Worm (Caenorhabditis elegans) whole organism, L4 larva: ENCODE data around the gene snb-5.

Experiments used
- F10B5.3 ChIP-seq: sonication (generic microtip); optimal IDR thresholded peaks from 2 replicates; lab custom pipeline; 2016; ENCODE audit warnings: mild to moderate bottlenecking, missing genetic modification characterization, missing compliant biosample characterization
- R02D3.7 ChIP-seq: fragments of 150-350 bp; sonication (generic microtip); optimal IDR thresholded peaks from 3 replicates; lab custom pipeline; 2014; ENCODE audit warnings: missing biosample characterization, missing genetic modification characterization
- Y5F2A.4 ChIP-seq: fragments of 200-800 bp; sonication (Bioruptor generic); optimal IDR thresholded peaks from 2 replicates; lab custom pipeline; 2018; ENCODE audit warnings: mild to moderate bottlenecking, missing genetic modification characterization, missing compliant biosample characterization
- ZK546.5 ChIP-seq, 2 experiments: sonication (generic microtip); optimal IDR thresholded peaks; 2 replicates each; lab custom pipeline; 2017; ENCODE audit warnings: missing biosample characterization in 2 of 2, missing genetic modification characterization in 2 of 2
- aha-1 ChIP-seq: fragments of 150-350 bp; peaks from one replicate; lab custom pipeline; 2014; ENCODE audit warnings: missing biosample characterization, missing genetic modification characterization
- aly-2 ChIP-seq: sonication (generic microtip); optimal IDR thresholded peaks from 2 replicates; lab custom pipeline; 2018; ENCODE audit warnings: missing biosample characterization, missing genetic modification characterization
- arid-1 ChIP-seq: fragments of 200-800 bp; sonication (Bioruptor generic); conservative IDR thresholded peaks from 2 replicates; pipeline ENCODE4 v1.3.6; 2022; ENCODE audit warnings: missing genetic modification reagents, missing genetic modification characterization, missing compliant biosample characterization
- ceh-82 ChIP-seq: sonication (generic microtip); optimal IDR thresholded peaks from 2 replicates; lab custom pipeline; 2017; ENCODE audit warnings: missing biosample characterization, missing genetic modification characterization
- ces-1 ChIP-seq: fragments of 150-350 bp; sonication (generic microtip); optimal IDR thresholded peaks from 4 replicates; lab custom pipeline; 2014; ENCODE audit warnings: missing biosample characterization, missing genetic modification reagents, missing genetic modification characterization
- cey-2 ChIP-seq: sonication (generic microtip); optimal IDR thresholded peaks from 3 replicates; lab custom pipeline; 2017; ENCODE audit warnings: missing genetic modification characterization, mild to moderate bottlenecking, missing compliant biosample characterization, antibody characterized with exemption, borderline replicate concordance; ENCODE audit not compliant: insufficient read depth
- daf-16 ChIP-seq, 3 experiments: sonication (generic microtip); optimal IDR thresholded peaks; 2 replicates each; lab custom pipeline; 2016 to 2017; ENCODE audit warnings: missing genetic modification characterization in 3 of 3, missing genetic modification reagents in 3 of 3, mild to moderate bottlenecking in 2 of 3, missing compliant biosample characterization in 2 of 3, missing biosample characterization in 1 of 3, moderate library complexity in 1 of 3
- dmd-6 ChIP-seq: fragments of 200-800 bp; sonication (Bioruptor generic); IDR thresholded peaks from 2 replicates; pipeline ENCODE4 v1.3.6; 2022; ENCODE audit warnings: missing genetic modification reagents, missing genetic modification characterization, missing compliant biosample characterization
- dpl-1 ChIP-seq: fragments of 150-350 bp; optimal IDR thresholded peaks from 2 replicates; lab custom pipeline; 2014; ENCODE audit warnings: missing biosample characterization, missing genetic modification reagents, missing genetic modification characterization
- dve-1 ChIP-seq: sonication (generic microtip); optimal IDR thresholded peaks from 2 replicates; lab custom pipeline; 2017; ENCODE audit warnings: antibody characterized with exemption, mild to moderate bottlenecking, missing genetic modification characterization, missing compliant biosample characterization; ENCODE audit not compliant: insufficient read depth
- egl-27 ChIP-seq: sonication (generic microtip); optimal IDR thresholded peaks from 3 replicates; lab custom pipeline; 2017; ENCODE audit warnings: missing biosample characterization, missing genetic modification reagents, missing genetic modification characterization
- fkh-10 ChIP-seq: fragments of 150-350 bp; optimal IDR thresholded peaks from 2 replicates; lab custom pipeline; 2014; ENCODE audit warnings: missing biosample characterization, missing genetic modification reagents, missing genetic modification characterization
- hlh-11 ChIP-seq: fragments of 200-800 bp; sonication (Bioruptor generic); optimal IDR thresholded peaks from 2 replicates; lab custom pipeline; 2018; ENCODE audit warnings: mild to moderate bottlenecking, missing genetic modification characterization, missing compliant biosample characterization
- hlh-30 ChIP-seq: sonication (generic microtip); optimal IDR thresholded peaks from 2 replicates; lab custom pipeline; 2017; ENCODE audit warnings: antibody characterized with exemption, mild to moderate bottlenecking, missing genetic modification characterization, missing compliant biosample characterization; ENCODE audit not compliant: insufficient read depth
- hmg-1.1 ChIP-seq: fragments of 200-800 bp; sonication (Bioruptor generic); IDR thresholded peaks from 2 replicates; pipeline ENCODE4 v1.3.6; 2022; ENCODE audit warnings: missing genetic modification reagents, missing genetic modification characterization, missing compliant biosample characterization
- lin-13 ChIP-seq: fragments of 150-350 bp; optimal IDR thresholded peaks from 2 replicates; lab custom pipeline; 2014; ENCODE audit warnings: missing biosample characterization, missing genetic modification reagents, missing genetic modification characterization
- lin-15B ChIP-seq: fragments of 150-350 bp; sonication (generic microtip); optimal IDR thresholded peaks from 3 replicates; lab custom pipeline; 2014; ENCODE audit warnings: missing biosample characterization, missing genetic modification characterization
- lin-29 ChIP-seq: fragments of 200-800 bp; sonication (Bioruptor generic); IDR thresholded peaks from 2 replicates; pipeline ENCODE4 v1.3.6; 2022; ENCODE audit warnings: missing genetic modification reagents, missing genetic modification characterization, missing compliant biosample characterization
- lsy-2 ChIP-seq, 2 experiments: fragments of 150-350 bp in 1 of 2; sonication (generic microtip) in 1 of 2; optimal IDR thresholded peaks; 2 replicates each; lab custom pipeline; 2014 to 2017; ENCODE audit warnings: missing biosample characterization in 2 of 2, missing genetic modification characterization in 2 of 2
- mdt-29 ChIP-seq: fragments of 200-800 bp; sonication (Bioruptor generic); IDR thresholded peaks from 2 replicates; pipeline ENCODE4 v1.3.6; 2022; ENCODE audit warnings: missing genetic modification reagents, missing genetic modification characterization, missing compliant biosample characterization
- mep-1 ChIP-seq: fragments of 150-350 bp; sonication (generic microtip); optimal IDR thresholded peaks from 3 replicates; lab custom pipeline; 2014; ENCODE audit warnings: missing biosample characterization, missing genetic modification characterization
- mxl-2 ChIP-seq: fragments of 200-800 bp; sonication (Bioruptor generic); conservative IDR thresholded peaks from 2 replicates; pipeline ENCODE4 v1.3.6; 2022; ENCODE audit warnings: missing genetic modification reagents, missing genetic modification characterization, missing compliant biosample characterization
- mxl-3 ChIP-seq: fragments of 200-800 bp; sonication (Bioruptor generic); optimal IDR thresholded peaks from 2 replicates; lab custom pipeline; 2018; ENCODE audit warnings: mild to moderate bottlenecking, missing genetic modification characterization, missing compliant biosample characterization
- nhr-102 ChIP-seq: sonication (generic microtip); optimal IDR thresholded peaks from 2 replicates; lab custom pipeline; 2016; ENCODE audit warnings: mild to moderate bottlenecking, missing genetic modification characterization, moderate library complexity, missing compliant biosample characterization
- nhr-11 ChIP-seq: fragments of 150-350 bp; optimal IDR thresholded peaks from 2 replicates; lab custom pipeline; 2014; ENCODE audit warnings: missing biosample characterization, missing genetic modification characterization
- nhr-237 ChIP-seq: sonication (generic microtip); optimal IDR thresholded peaks from 2 replicates; lab custom pipeline; 2017; ENCODE audit warnings: missing biosample characterization, missing genetic modification characterization
- nhr-25 ChIP-seq: sonication (generic microtip); optimal IDR thresholded peaks from 2 replicates; lab custom pipeline; 2017; ENCODE audit warnings: missing genetic modification characterization, mild to moderate bottlenecking, missing compliant biosample characterization, antibody characterized with exemption, moderate library complexity, borderline replicate concordance; ENCODE audit not compliant: insufficient read depth
- nhr-28 ChIP-seq: fragments of 150-350 bp; optimal IDR thresholded peaks from 2 replicates; lab custom pipeline; 2014; ENCODE audit warnings: missing biosample characterization, missing genetic modification characterization
- php-3 ChIP-seq: fragments of 200-800 bp; sonication (Bioruptor generic); IDR thresholded peaks from 2 replicates; pipeline ENCODE4 v1.3.6; 2022; ENCODE audit warnings: missing genetic modification reagents, missing genetic modification characterization, missing compliant biosample characterization
- pqm-1 ChIP-seq: sonication (generic microtip); optimal IDR thresholded peaks from 2 replicates; lab custom pipeline; 2017; ENCODE audit warnings: missing biosample characterization, missing genetic modification characterization
- rbr-2 ChIP-seq: sonication (generic microtip); optimal IDR thresholded peaks from 2 replicates; lab custom pipeline; 2016; ENCODE audit warnings: missing genotype, missing genetic modification characterization, missing compliant biosample characterization
- set-16 ChIP-seq: fragments of 200-800 bp; sonication (Bioruptor generic); IDR thresholded peaks from 2 replicates; pipeline ENCODE4 v1.3.6; 2022; ENCODE audit warnings: missing genetic modification reagents, missing genetic modification characterization, missing compliant biosample characterization
- snpc-1.2 ChIP-seq: fragments of 200-800 bp; sonication (Bioruptor generic); IDR thresholded peaks from 2 replicates; pipeline ENCODE4 v1.3.6; 2022; ENCODE audit warnings: missing genetic modification reagents, missing genetic modification characterization, missing compliant biosample characterization
- spr-3 ChIP-seq: fragments of 200-800 bp; sonication (Bioruptor generic); optimal IDR thresholded peaks from 2 replicates; lab custom pipeline; 2018; ENCODE audit warnings: mild to moderate bottlenecking, missing genetic modification characterization, missing compliant biosample characterization
- unc-62 ChIP-seq, 3 experiments: fragments of 150-350 bp in 1 of 3; sonication (generic microtip); optimal IDR thresholded peaks in 2 of 3; peaks in 1 of 3; 1 replicate in 1 of 3; 2 replicates in 2 of 3; lab custom pipeline; 2014 to 2017; ENCODE audit warnings: missing biosample characterization in 3 of 3, missing genetic modification characterization in 3 of 3, missing genetic modification reagents in 3 of 3, missing genotype in 1 of 3
- zfp-2 ChIP-seq: sonication (generic microtip); optimal IDR thresholded peaks from 2 replicates; lab custom pipeline; 2016; ENCODE audit warnings: mild to moderate bottlenecking, missing genetic modification characterization, missing compliant biosample characterization
- ztf-11 ChIP-seq: fragments of 150-350 bp; optimal IDR thresholded peaks from 2 replicates; lab custom pipeline; 2014; ENCODE audit warnings: missing biosample characterization, missing genetic modification characterization

snb-5 gene

ce11 chrIII:8202754-8203153 lies at the start of gene snb-5:
TSS of gene snb-5 (plus strand) at chrIII:8203054.
- TF ChIP-seq egl-27 (tag; lab: Kevin White, UChicago): no peak
- no peak for TF ChIP-seq nhr-28 (tag; lab: Kevin White, UChicago)
- no peak for TF ChIP-seq hmg-1.1 (GFP tag; lab: Robert Waterston, UW)
- no peak for TF ChIP-seq spr-3 (GFP tag; lab: Kevin White, UChicago)
- no peak for TF ChIP-seq mxl-2 (GFP tag; lab: Robert Waterston, UW)
- TF ChIP-seq R02D3.7 (tag; lab: Kevin White, UChicago): no peak
- no peak for TF ChIP-seq pqm-1 (tag; lab: Kevin White, UChicago)
- TF ChIP-seq ceh-82 (tag; lab: Kevin White, UChicago): no peak
- no peak for TF ChIP-seq arid-1 (GFP tag; lab: Robert Waterston, UW)
- TF ChIP-seq hlh-11 (tag; lab: Kevin White, UChicago): no peak

- peak; percentile 29 for TF ChIP-seq hlh-11 (tag; lab: Kevin White, UChicago)
- TF ChIP-seq nhr-28 (tag; lab: Kevin White, UChicago): no peak
- TF ChIP-seq lin-29 (GFP tag; lab: Robert Waterston, UW): no peak
- TF ChIP-seq dmd-6 (GFP tag; lab: Robert Waterston, UW): peak; percentile 11; the same call in 1 of the 2 replicates
- TF ChIP-seq php-3: peak; percentile 88; the same call in 1 of the 2 replicates
- TF ChIP-seq F10B5.3: no peak
- no peak for TF ChIP-seq nhr-25 (tag; lab: Kevin White, UChicago)
- TF ChIP-seq dve-1: peak; percentile 37
- no peak for TF ChIP-seq daf-16 (GFP tag; optimal IDR thresholded peaks at IDR 0.05; lab: Kevin White, UChicago)
- peak; percentile 51 for TF ChIP-seq daf-16 (tag; optimal IDR thresholded peaks at IDR 0.05; lab: Kevin White, UChicago)
- peak; percentile 55 for TF ChIP-seq pqm-1 (tag; lab: Kevin White, UChicago)
- peak; percentile 22 for TF ChIP-seq dpl-1
- TF ChIP-seq rbr-2 (tag; lab: Kevin White, UChicago): no peak
- TF ChIP-seq lin-15B (tag; lab: Kevin White, UChicago): no peak
- peak; percentile 25 for TF ChIP-seq hlh-30 (tag; lab: Kevin White, UChicago)
These were observed 48.4 kb upstream of the snb-5 start for ce11 chrIII:8154423-8154822.

- TF ChIP-seq ZK546.5 (tag; optimal IDR thresholded peaks at IDR 0.05; lab: Kevin White, UChicago) (no peak), set-16 (GFP tag; lab: Robert Waterston, UW) (no peak), nhr-11 (tag; lab: Kevin White, UChicago) (no peak), dpl-1 (no peak), Y5F2A.4 (GFP tag; lab: Kevin White, UChicago) (no peak), lin-13 (GFP tag; lab: Kevin White, UChicago) (no peak), mdt-29 (GFP tag; lab: Robert Waterston, UW) (no peak), aha-1 (no peak), nhr-102 (tag; lab: Kevin White, UChicago) (no peak), hlh-30 (tag; lab: Kevin White, UChicago) (peak; percentile 35), hlh-11 (tag; lab: Kevin White, UChicago) (no peak), fkh-10 (no peak), cey-2 (no peak), mep-1 (tag; lab: Kevin White, UChicago) (peak; percentile 8), nhr-237 (no peak), ztf-11 (tag; lab: Kevin White, UChicago) (no peak), zfp-2 (tag; lab: Kevin White, UChicago) (no peak), aly-2 (tag; lab: Kevin White, UChicago) (no peak), unc-62 (GFP tag; optimal IDR thresholded peaks at IDR 0.05 in 1 of 2; lab: Kevin White, UChicago) (peak in 1 of 2 experiments; percentile 42), unc-62 (tag; optimal IDR thresholded peaks at IDR 0.05; lab: Kevin White, UChicago) (no peak), mxl-3 (no peak), lsy-2 (tag; optimal IDR thresholded peaks at IDR 0.05; lab: Kevin White, UChicago) (peak in 1 of 2 experiments; percentile 20), ces-1 (no peak), snpc-1.2 (GFP tag; lab: Robert Waterston, UW) (no peak), mxl-2 (GFP tag; lab: Robert Waterston, UW) (no peak)
These were observed 47.7 kb upstream of the snb-5 start, which contains the start of gene D2007.1 for ce11 chrIII:8155166-8155565. TSS of gene D2007.1 (plus strand) at chrIII:8155466.
